Worm (Caenorhabditis elegans) whole organism, dauer: ENCODE data around the gene txt-18.

ENCODE experiments used
- unc-62 ChIP-seq: sonication (generic microtip); optimal IDR thresholded peaks from 2 replicates; lab custom pipeline; 2017; ENCODE audit warnings: missing biosample characterization, missing genetic modification reagents, missing genetic modification characterization

txt-18 gene

DNA sequence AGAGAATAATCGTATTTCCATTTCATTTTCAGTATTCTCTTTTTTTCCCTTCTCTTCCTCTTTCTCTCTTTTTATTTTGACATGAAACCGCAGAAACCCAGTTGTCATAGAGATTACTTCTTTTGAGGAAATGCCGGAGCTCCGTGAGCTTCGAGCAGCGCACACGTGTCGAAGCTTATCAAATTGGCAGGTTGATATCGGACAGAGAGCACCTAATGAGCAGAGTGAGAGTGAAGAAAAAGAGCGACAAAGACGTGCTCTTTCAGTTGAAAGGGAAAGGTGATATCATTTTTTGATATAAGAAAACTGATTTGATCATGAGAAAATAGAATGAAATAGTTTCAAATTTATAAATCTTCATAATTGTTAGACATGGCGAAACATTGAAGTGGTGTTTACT is 8.5 kb upstream of the txt-18 start, which contains the start of gene C32D5.14:
C32D5.14 (plus strand) TSS at position 131 of the 400 bp plus-strand sequence.
- no peak for TF ChIP-seq unc-62 (GFP tag; lab: Kevin White, UChicago)

DNA sequence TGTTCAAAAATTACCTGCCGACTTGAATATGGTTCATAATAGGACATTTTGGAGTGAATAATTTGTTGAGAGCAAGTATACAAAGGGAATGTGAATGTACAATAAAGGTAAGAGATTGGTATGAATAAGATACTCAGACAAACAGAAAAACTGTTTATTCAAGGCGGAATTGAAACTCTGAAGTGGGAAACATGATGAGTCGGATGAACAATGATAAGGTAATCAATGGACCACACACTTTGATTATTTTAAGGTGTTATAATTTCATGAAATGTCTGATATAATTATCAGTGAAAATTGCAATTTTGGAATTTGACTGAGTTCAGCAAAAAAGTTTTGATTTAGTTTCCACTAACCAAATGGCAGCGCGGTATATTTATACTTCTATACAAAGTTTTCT is 4.4 kb upstream of the txt-18 start:
- TF ChIP-seq unc-62 (GFP tag; lab: Kevin White, UChicago) = no peak

DNA sequence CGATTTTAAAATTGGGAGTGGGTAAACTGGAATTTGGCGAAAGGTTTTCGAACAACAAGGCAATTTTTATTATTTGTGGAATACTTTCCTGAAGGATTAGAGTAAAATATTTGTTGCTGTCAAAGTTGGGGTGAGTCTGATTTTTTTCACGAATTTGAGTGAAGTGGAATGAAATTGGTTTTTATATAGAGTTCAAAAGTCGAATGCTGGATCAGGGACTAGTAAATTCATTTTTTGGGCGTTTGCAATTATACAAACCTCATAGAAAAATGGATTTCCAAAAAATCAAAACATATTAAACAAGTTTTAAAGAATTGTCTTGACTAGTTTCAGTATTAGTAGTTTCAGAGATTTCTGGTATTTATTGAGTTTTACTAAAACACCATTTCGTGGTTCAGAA is 3.9 kb upstream of the txt-18 start, which contains the start of gene C32D5.7:
C32D5.7 (minus strand) TSS at position 101 of the 400 bp plus-strand sequence.
- no peak for TF ChIP-seq unc-62 (GFP tag; lab: Kevin White, UChicago)

DNA sequence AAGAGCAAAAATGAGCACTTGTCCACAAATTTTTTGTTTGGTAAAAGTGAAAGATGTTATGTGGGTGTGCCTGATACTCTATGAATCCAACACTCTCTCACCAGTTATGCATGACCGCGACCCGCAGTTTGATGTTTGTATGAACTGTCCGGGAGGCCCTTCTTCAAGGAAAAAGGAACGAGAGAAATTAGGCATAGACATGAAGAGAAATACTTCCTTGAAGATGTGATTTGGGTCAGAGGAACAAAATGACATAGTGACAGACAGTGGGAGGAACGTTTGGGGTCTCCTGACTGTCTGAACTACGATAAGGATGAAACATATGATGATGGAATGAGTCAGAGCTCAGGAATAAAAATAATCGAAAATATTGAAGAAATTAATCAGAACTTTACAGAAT is 2.8 kb upstream of the txt-18 start:
- no peak for TF ChIP-seq unc-62 (GFP tag; lab: Kevin White, UChicago)

DNA sequence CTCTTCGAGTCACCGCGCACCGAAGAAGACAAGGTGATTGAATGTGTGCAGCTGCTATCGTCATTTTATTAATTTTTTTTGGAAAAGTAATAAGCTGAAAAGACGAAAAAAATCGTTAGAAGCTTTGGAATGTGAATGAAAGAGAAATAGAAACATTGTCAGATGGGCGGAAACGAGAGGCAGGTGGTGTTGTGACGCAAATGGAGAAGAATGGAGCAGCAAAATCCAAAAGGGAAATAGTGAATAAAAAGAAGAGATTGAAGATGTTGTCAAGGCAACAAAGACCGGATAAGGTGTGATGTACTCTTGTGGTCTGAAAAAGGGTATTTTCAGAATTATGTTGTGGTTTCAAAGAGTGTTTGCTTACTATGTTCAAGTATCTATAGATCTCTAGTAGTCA is 1.4 kb upstream of the txt-18 start:
- TF ChIP-seq unc-62 (GFP tag; lab: Kevin White, UChicago) = no peak

DNA sequence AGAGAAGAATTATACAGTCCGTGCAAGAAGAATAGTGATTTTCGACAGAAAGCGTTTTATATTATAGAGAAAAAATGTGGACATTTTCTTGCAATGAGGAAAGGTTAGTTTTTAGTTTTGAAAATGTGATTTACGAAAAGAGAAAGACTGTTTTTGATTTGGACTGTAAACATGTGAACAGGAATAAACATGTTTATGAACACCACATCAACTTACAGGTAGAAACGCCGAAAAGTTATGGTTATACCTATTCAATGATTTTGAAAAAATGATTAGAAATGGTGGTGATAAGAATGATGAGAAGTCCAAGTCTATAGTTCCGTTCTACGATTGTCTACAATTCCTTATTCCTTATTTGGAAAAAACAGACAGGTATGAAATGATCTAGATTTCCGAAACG is 641 bp downstream of the txt-18 start:
- TF ChIP-seq unc-62 (GFP tag; lab: Kevin White, UChicago) = no peak

DNA sequence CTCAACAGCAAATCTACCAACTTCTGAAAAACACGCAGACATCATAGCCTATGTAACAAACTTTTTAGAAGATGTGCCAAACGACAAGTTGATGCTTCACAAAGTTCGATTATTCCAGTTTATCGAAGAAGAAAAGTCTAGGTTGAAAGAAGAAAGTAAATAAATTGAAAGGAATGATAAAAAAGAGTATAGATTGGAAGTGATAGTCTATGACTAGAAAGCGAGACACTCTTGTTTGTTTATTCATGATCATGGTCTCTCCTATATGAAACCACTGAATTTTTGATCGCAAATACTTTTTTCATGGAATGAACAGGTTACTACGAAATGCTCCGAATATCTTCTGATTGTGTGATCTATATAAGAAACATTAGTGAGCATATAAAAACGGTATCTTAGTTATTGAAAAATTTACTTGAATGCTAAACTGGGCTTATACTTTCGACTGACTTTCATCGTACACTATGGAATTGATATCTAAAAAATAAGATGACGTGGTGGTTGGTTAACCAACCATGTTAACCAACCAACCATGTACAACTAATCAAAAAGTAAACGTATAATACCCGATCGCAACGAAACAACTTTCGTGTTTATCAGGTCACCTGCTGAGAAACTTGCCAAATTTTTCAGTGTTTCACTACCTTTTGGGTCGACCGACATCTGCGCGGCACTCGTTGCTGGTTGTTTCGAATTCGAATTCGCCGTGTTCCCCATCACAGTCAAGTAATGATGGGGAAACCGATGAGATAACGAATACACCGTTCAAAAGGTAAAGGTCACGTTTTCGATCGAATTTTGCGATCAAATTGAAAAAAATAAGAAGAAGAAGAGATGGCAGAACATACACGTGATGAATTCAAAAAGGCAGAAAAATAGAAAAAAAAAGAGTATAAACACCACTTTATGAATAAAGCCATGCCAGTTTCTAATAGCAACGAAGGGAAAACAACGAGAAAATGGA is 1.6 kb downstream of the txt-18 start, which contains the start of gene C32D5.8:
C32D5.8 (minus strand) TSS at position 770 of the 964 bp plus-strand sequence.
- TF ChIP-seq unc-62 (GFP tag; lab: Kevin White, UChicago) = no peak

DNA sequence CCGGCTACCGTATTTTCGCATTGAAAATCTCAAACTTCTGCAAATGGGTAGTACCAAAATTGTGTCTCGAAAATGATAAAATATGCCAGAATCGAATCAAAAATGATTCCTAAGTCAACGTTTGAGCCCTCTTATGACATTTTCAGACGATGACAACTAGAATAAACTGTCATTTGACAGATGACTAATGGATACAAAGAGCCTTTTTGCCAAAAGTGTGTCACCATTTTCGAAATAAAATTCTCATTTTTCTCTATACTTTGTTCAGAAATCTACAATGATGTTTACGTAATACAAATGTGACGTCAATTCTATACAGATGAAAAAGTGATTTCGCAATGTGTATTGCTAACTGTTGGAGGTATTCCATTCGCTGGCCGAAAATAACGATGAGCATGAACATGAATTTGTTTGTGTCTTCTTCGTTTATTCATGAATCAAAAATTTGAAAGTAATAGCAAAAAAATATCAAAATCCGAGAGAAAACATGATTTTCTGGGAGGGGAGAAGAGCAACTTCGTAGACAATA is 2.7 kb downstream of the txt-18 start:
- TF ChIP-seq unc-62 (GFP tag; lab: Kevin White, UChicago) = no peak

DNA sequence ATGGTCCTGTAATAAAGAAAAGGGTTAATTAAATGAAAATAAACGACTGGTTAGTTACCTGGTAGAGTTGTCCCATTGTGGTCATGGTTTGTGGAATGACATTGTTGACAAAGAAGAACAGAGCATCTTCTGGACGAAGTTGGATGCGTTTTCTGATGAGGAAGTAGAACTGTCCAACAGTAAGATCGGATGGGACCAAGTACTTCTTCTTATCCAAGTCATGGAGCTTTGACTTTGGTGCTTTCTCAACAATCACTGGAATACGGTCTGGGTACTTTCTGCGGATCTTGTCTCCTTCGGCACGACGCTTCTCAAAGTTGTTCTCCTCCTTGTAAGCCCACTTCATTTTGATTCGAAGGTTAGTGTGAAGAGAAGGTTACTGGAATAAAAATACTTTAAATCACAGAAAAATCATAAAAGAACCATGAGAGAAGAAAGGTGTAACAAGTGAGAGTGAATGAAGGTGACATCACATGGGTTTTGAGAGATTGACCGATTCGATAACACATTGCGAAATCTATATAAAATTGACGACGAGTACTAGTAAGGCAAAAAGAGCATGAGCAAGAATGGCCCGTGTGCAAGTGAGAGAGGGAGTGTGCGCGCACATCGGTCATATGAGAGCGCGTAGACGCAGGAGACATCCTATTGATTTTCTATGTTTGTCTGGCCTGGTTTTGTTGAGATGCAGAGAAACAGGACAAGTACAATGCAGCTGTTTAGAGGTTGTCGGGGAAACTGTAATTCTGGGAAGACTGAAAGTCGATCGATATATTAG is 3.7 kb downstream of the txt-18 start, which contains the start of gene lgg-1:
lgg-1 (minus strand) TSS at position 379 of the 778 bp plus-strand sequence.
- TF ChIP-seq unc-62 (GFP tag; lab: Kevin White, UChicago) = no peak

DNA sequence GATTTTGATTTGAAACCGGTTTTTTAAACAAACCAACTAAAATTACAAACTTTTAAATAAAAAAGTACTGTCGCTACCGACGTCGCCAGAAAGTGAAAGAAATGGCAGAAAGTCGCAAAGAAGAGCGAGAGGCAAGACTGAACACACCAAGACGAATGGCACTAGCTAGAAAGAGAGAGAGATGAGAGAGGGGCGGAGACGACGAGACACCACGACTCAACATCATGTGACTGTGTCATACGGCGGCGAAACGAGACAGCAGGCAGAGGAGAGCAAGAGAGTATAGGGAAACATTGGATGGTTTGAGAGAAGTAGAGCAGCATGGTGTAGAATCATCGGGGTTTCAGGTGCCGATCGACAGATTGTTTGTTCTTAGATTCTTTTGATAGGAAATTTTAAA is 4.5 kb downstream of the txt-18 start:
- peak; percentile 39 for TF ChIP-seq unc-62 (GFP tag; lab: Kevin White, UChicago)

DNA sequence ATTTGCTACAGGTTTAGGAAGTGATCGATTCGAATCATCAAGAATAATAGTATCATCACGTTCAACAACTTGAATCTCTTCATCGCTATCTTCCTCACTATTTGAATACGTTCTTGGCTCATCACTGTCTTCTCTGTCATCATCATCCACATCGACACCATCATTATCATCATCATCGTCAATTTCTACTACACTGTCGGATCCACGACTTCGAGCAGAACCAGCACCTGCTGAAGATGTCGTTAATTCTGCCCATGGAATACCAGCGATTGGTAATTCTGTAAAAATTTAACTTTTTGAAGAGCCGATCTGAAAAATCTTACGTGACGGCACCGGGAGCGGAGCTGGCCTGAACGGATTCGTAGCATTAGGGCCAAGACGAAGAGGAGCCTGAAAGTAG is 6.1 kb downstream of the txt-18 start:
- no peak for TF ChIP-seq unc-62 (GFP tag; lab: Kevin White, UChicago)

DNA sequence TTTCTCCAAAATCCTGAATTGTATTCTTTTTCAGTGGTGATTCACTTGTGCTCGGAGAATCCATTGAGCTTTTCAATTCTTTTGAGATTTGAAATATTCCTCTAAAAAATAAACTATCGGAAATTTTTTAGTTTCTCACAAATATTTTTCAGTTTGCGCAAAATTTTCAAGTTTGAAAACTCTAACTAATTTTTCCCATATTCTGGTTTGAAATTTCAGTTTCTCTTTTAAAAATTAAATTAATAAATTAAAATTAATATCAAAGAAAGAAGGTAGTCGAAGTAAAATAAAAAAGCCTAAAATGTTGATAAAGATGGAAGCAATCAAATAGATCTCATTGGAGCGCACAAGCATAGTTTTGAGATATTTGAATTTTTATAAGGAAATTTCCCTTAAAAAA is 8.0 kb downstream of the txt-18 start, which contains the start of gene C32D5.10:
C32D5.10 (minus strand) TSS at position 101 of the 400 bp plus-strand sequence.
- TF ChIP-seq unc-62 (GFP tag; lab: Kevin White, UChicago) = no peak

DNA sequence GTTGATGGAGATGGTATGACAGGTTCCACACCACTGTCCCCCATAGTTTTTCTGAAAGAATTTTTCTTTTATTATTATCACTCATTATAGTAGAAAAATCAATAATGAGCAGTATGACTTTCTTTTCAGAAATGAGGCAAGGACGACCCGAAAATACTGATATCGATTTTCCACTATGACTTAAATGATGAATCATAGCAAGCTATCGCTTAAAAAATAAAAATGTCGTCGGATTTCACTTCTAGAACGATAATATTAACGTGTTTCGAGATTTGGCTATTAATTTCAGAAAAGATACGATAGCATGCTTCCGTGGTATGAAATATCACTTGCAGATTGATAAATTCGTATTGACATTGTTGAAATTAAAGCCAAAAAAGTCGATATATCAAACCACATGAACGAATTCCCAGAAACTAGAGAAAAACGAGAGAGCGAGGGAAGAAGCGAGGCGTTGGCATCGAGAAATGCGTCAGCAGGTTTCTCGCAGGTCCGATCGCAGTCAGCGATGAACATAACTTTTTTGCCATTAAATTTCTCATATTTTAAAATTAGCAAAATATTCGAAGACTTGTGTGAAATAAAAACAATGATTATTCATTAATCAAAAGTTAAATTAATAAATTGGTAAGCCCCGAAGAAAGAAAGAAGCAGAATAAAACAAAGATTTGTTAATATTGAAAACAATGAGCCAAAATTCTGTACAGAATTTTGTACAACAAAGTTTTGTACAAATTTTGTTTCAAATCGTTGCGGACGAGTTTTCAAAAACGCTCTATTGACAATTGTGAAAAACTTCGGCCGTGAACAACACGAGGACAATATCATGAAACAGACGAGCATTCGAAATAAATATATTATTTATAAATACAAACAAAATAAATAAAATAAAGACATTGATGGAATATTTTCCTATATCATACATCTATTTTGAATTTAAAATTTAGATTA is 11.8 kb downstream of the txt-18 start, which contains the start of gene C32D5.11:
C32D5.11 (minus strand) TSS at position 51 of the 951 bp plus-strand sequence.
- TF ChIP-seq unc-62 (GFP tag; lab: Kevin White, UChicago) = no peak

DNA sequence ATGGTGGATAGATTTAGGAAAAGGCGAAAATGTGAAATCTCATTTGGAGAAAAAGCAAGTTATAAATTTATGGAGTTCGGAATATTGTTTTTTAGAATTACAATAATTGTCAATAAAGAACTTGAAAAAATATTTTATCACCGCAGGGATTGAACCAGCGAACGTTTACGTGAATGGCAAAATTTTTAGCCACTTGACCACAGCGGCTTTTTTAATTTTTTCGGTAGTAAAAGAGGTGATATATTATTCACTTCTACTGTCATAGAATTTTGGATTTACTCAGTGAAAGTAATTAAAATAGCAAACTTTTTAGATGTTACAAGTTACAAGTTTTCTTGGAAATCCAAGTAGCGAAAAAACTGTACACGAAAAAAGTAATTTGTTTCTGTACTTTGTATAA is 14.4 kb downstream of the txt-18 start:
- no peak for TF ChIP-seq unc-62 (GFP tag; lab: Kevin White, UChicago)
